Fruit fly (Drosophila melanogaster): ENCODE data around the gene Taf8.

- TF ChIP-seq pan (optimal IDR thresholded peaks at IDR 0.05) (no peak), Rel (GFP tag; optimal IDR thresholded peaks at IDR 0.05) (no peak), Rel (tag; optimal IDR thresholded peaks at IDR 0.05) (no peak), Myc (optimal IDR thresholded peaks at IDR 0.05) (no peak), fru (GFP tag; optimal IDR thresholded peaks at IDR 0.05) (no peak)
Observed at dm6 chrX:18094130-18094529, 7.6 kb upstream of the Taf8 start.

Data from whole organism, wandering third instar larva.